Fruit fly (Drosophila melanogaster) whole organism: Measurements from ENCODE around the gene CG31870.

ENCODE experiments used
- Dll ChIP-seq: fragments of >200 bp; optimal IDR thresholded peaks from 2 replicates; lab custom pipeline; 2017
- pan ChIP-seq: fragments of >200 bp; optimal IDR thresholded peaks from 2 replicates; lab custom pipeline; 2017
- psq ChIP-seq: fragments of >200 bp; optimal IDR thresholded peaks from 2 replicates; lab custom pipeline; 2017
- usp ChIP-seq: fragments of >200 bp; optimal IDR thresholded peaks from 2 replicates; lab custom pipeline; 2017; ENCODE audit warnings: missing biosample characterization, missing genetic modification characterization, mixed read lengths

- no peak for TF ChIP-seq pan
- TF ChIP-seq psq (lab: Kevin White, UChicago): no peak
- TF ChIP-seq Dll (lab: Kevin White, UChicago): no peak
- no peak for TF ChIP-seq usp (GFP tag; lab: Kevin White, UChicago)
These were observed at the start of gene CG31870 for dm6 chr2L:10789922-10790321.
